Worm (Caenorhabditis elegans): ENCODE measurements around the gene T07F12.2.

DNA sequence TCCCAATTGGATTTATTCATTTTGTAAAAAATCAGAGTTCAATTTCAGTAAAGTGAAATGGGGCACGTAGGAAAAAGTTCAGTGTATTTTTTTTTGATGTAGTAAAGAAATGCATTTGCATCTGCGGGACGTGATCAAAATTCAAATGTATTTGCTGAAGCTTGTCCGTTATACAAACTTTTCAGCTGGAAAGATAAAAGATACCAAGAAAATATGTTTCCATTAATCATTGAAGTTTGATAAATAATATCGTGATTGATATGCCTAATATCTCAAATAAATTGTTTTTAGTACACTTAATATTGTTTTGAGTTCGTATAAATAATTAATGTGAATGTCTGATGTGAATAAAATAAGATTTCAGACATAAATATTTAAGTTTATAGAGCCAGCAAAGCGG, 12.3 kb downstream of the T07F12.2 start:
- no peak for TF ChIP-seq ztf-29 (GFP tag; IDR thresholded peaks at IDR 0.05)
- TF ChIP-seq T22C8.4 (GFP tag; IDR thresholded peaks at IDR 0.05) = no peak
